Worm (Caenorhabditis elegans): ENCODE measurements around the gene B0035.22.
"Not testable (repeated sequence)": the region's sequence is repeated elsewhere in the genome, so short reads cannot be mapped to it uniquely, and the experiment has no call there.

B0035.22 gene

ce11 chrIV:11317119-11317518 is 2.2 kb downstream of the B0035.22 start, which contains the start of gene gspd-1:
Gene gspd-1, plus strand, starts transcription at chrIV:11317419.
- no peak for TF ChIP-seq ztf-11 (tag; optimal IDR thresholded peaks at IDR 0.05)

ce11 chrIV:11319884-11320362 is 5.0 kb downstream of the B0035.22 start, which contains the start of gene B0035.18:
Gene B0035.18, plus strand, starts transcription at chrIV:11320312.
- no peak for TF ChIP-seq ces-1 (GFP tag; optimal IDR thresholded peaks at IDR 0.05)
- no peak for TF ChIP-seq nhr-76 (tag; optimal IDR thresholded peaks at IDR 0.05)
- TF ChIP-seq lin-32 (GFP tag; optimal IDR thresholded peaks at IDR 0.05) = no peak
- no peak for TF ChIP-seq cnd-1 (tag; optimal IDR thresholded peaks at IDR 0.05)
- TF ChIP-seq nhr-237 (tag; optimal IDR thresholded peaks at IDR 0.05) = no peak
- TF ChIP-seq nhr-28 (tag; optimal IDR thresholded peaks at IDR 0.05) = no peak

DNA sequence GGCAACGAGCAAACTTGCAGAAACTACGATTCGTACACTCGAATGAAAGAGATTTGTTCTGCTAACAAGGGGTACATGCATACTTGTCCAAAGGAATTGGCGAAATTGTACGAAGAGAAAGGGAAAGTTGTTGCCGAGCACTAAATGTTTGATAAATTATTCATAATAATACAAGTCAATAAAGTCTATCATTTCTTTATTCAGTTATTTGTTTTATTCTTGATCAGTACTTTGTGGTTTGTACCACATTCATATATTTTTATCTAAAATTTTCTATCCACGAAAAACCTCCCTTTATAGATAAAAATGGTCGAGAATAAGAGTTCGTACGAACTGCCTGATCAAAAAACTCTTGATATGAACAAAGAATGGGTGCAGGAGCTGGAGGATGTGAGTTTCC is 5.5 kb downstream of the B0035.22 start, which contains the start of gene edg-1:
Gene edg-1 (plus strand): TSS at position 301 of the 400 bp plus-strand sequence.
- TF ChIP-seq elt-1 (tag; optimal IDR thresholded peaks at IDR 0.05; ENCODE audit: borderline replicate concordance, insufficient read depth) (no peak), lsy-2 (tag; optimal IDR thresholded peaks at IDR 0.05) (no peak), drap-1 (GFP tag; optimal IDR thresholded peaks at IDR 0.05) (no peak), nhr-237 (tag; optimal IDR thresholded peaks at IDR 0.05) (no peak), pha-4 (tag; optimal IDR thresholded peaks at IDR 0.05) (no peak), lin-13 (tag; optimal IDR thresholded peaks at IDR 0.05) (no peak), nhr-2 (tag; optimal IDR thresholded peaks at IDR 0.05) (no peak), snpc-4 (tag; optimal IDR thresholded peaks at IDR 0.05) (no peak), elt-3 (tag; optimal IDR thresholded peaks at IDR 0.05) (no peak), bed-3 (GFP tag; optimal IDR thresholded peaks at IDR 0.05) (no peak), nhr-28 (tag; optimal IDR thresholded peaks at IDR 0.05) (no peak), ceh-83 (GFP tag; optimal IDR thresholded peaks at IDR 0.05) (no peak), ceh-39 (tag; optimal IDR thresholded peaks at IDR 0.05) (no peak), mls-2 (tag; optimal IDR thresholded peaks at IDR 0.05) (no peak), sptf-1 (tag; optimal IDR thresholded peaks at IDR 0.05) (no peak), tbx-8 (GFP tag; optimal IDR thresholded peaks at IDR 0.05) (no peak), unc-39 (tag; optimal IDR thresholded peaks at IDR 0.05) (no peak), blmp-1 (tag; optimal IDR thresholded peaks at IDR 0.05) (no peak)

DNA sequence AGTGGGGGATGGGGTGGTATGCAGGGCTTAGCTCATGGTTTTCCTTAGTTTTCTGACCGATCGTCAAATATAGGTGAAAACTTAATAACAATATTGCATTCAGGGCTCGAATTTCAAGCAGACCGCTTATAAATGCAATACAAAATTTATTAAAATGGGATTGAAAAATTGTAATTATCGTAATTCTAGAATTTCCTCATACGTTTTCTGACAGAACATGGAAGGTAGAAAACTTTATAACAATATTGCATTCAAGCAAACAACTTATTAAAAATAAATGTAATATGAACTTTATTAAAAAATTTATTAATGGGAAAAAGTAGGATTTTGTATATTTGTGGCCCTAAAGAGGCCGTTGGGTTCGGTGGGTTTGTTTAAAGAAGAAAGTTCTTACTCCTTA is 8.7 kb downstream of the B0035.22 start:
- TF ChIP-seq zip-8 (tag; optimal IDR thresholded peaks at IDR 0.05) (no peak), mab-5 (tag; optimal IDR thresholded peaks at IDR 0.05) (no peak), nhr-12 (tag; optimal IDR thresholded peaks at IDR 0.05) (no peak), flh-1 (GFP tag; optimal IDR thresholded peaks at IDR 0.05) (no peak), unc-39 (tag; optimal IDR thresholded peaks at IDR 0.05) (no peak), sem-2 (GFP tag; optimal IDR thresholded peaks at IDR 0.05) (no peak), mep-1 (tag; optimal IDR thresholded peaks at IDR 0.05) (no peak), elt-1 (tag; optimal IDR thresholded peaks at IDR 0.05; ENCODE audit: borderline replicate concordance, insufficient read depth) (no peak), unc-120 (tag; optimal IDR thresholded peaks at IDR 0.05; ENCODE audit: poor library complexity, severe bottlenecking) (no peak), drap-1 (GFP tag; optimal IDR thresholded peaks at IDR 0.05) (no peak)

DNA sequence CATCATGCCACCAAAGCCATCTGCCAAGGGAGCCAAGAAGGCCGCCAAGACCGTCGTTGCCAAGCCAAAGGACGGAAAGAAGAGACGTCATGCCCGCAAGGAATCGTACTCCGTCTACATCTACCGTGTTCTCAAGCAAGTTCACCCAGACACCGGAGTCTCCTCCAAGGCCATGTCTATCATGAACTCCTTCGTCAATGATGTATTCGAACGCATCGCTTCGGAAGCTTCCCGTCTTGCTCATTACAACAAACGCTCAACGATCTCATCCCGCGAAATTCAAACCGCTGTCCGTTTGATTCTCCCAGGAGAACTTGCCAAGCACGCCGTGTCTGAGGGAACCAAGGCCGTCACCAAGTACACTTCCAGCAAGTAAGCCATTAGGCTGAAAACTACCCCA is 9.8 kb downstream of the B0035.22 start, which contains the start of gene his-48:
Gene his-48 (plus strand): TSS at position 5 of the 400 bp plus-strand sequence.
- TF ChIP-seq flh-1 (GFP tag; optimal IDR thresholded peaks at IDR 0.05); nhr-237 (tag; optimal IDR thresholded peaks at IDR 0.05); cnd-1 (tag; optimal IDR thresholded peaks at IDR 0.05): not testable (repeated sequence)

- TF ChIP-seq blmp-1 (tag; optimal IDR thresholded peaks at IDR 0.05) = no peak
- no peak for TF ChIP-seq lin-32 (GFP tag; optimal IDR thresholded peaks at IDR 0.05)
Measured at ce11 chrIV:11326939-11327565, 12.1 kb downstream of the B0035.22 start, which contains the start of gene B0035.21. Gene B0035.21, plus strand, starts transcription at chrIV:11327260.

Data from whole organism, mixed stage, embryonic.